Worm (Caenorhabditis elegans): ENCODE measurements around the gene pccb-1.

- TF ChIP-seq dpl-1 (GFP tag; optimal IDR thresholded peaks at IDR 0.05), result no peak
- TF ChIP-seq nhr-76 (tag; optimal IDR thresholded peaks at IDR 0.05), result no peak
- no peak for TF ChIP-seq lin-13 (GFP tag; optimal IDR thresholded peaks at IDR 0.05)
- no peak for TF ChIP-seq attf-4 (tag; optimal IDR thresholded peaks at IDR 0.05)
- no peak for TF ChIP-seq nhr-77 (tag; optimal IDR thresholded peaks at IDR 0.05)
- TF ChIP-seq snpc-4 (tag; optimal IDR thresholded peaks at IDR 0.05), result no peak
- TF ChIP-seq ceh-20 (GFP tag; IDR thresholded peaks at IDR 0.05), result peak; percentile 55; the same call in 1 of the 2 replicates
- TF ChIP-seq ama-1 (optimal IDR thresholded peaks at IDR 0.05), result peak; percentile 62
- no peak for TF ChIP-seq skn-1 (tag; optimal IDR thresholded peaks at IDR 0.05)
- TF ChIP-seq nhr-28 (tag; optimal IDR thresholded peaks at IDR 0.05), result peak; percentile 7
- no peak for TF ChIP-seq ces-1 (GFP tag; optimal IDR thresholded peaks at IDR 0.05)
- no peak for TF ChIP-seq ztf-11 (tag; optimal IDR thresholded peaks at IDR 0.05)
- peak in 1 of 2 experiments; percentile 10 for TF ChIP-seq mdl-1 (tag; optimal IDR thresholded peaks at IDR 0.05)
Measured at ce11 chrX:3116033-3116876, 26.9 kb downstream of the pccb-1 start, which contains the start of gene mai-1.
